Worm (Caenorhabditis elegans) whole organism, L2 larva: ENCODE measurements around the gene col-118.

ENCODE experiments used
- C34F6.9 ChIP-seq: fragments of 150-350 bp; optimal IDR thresholded peaks from 2 replicates; lab custom pipeline; 2014; ENCODE audit warnings: missing biosample characterization, missing genetic modification characterization
- F13H6.1 ChIP-seq: sonication (generic microtip); optimal IDR thresholded peaks from 2 replicates; lab custom pipeline; 2016; ENCODE audit warnings: missing genetic modification characterization, missing compliant biosample characterization
- Y55F3AM.14 ChIP-seq: fragments of 200-800 bp; sonication (Bioruptor generic); optimal IDR thresholded peaks from 2 replicates; lab custom pipeline; 2018; ENCODE audit warnings: mild to moderate bottlenecking, missing genetic modification characterization, missing compliant biosample characterization
- ZK546.5 ChIP-seq: sonication (generic microtip); optimal IDR thresholded peaks from 2 replicates; lab custom pipeline; 2017; ENCODE audit warnings: missing biosample characterization, missing genetic modification characterization
- ceh-16 ChIP-seq: fragments of 150-350 bp; optimal IDR thresholded peaks from 2 replicates; lab custom pipeline; 2014; ENCODE audit warnings: missing biosample characterization, missing genetic modification characterization
- ceh-82 ChIP-seq: fragments of 150-350 bp; optimal IDR thresholded peaks from 2 replicates; lab custom pipeline; 2014; ENCODE audit warnings: missing biosample characterization, missing genetic modification characterization
- crh-2 ChIP-seq: sonication (generic microtip); optimal IDR thresholded peaks from 2 replicates; lab custom pipeline; 2017; ENCODE audit warnings: missing biosample characterization, missing genetic modification characterization
- dmd-4 ChIP-seq: sonication (generic microtip); optimal IDR thresholded peaks from 2 replicates; lab custom pipeline; 2017; ENCODE audit warnings: missing biosample characterization, missing genetic modification characterization
- egl-27 ChIP-seq: sonication (generic microtip); optimal IDR thresholded peaks from 3 replicates; lab custom pipeline; 2017; ENCODE audit warnings: missing biosample characterization, missing genetic modification reagents, missing genetic modification characterization
- elt-1 ChIP-seq: fragments of 150-350 bp; optimal IDR thresholded peaks from 2 replicates; lab custom pipeline; 2014; ENCODE audit warnings: missing biosample characterization, missing genetic modification characterization
- fos-1 ChIP-seq: fragments of 150-350 bp; optimal IDR thresholded peaks from 2 replicates; lab custom pipeline; 2014; ENCODE audit warnings: missing biosample characterization, missing genetic modification characterization
- gmeb-1 ChIP-seq: fragments of 150-350 bp; optimal IDR thresholded peaks from 2 replicates; lab custom pipeline; 2014; ENCODE audit warnings: missing biosample characterization, missing genetic modification characterization
- lin-13 ChIP-seq: fragments of 150-350 bp; optimal IDR thresholded peaks from 2 replicates; lab custom pipeline; 2014; ENCODE audit warnings: missing biosample characterization, missing genetic modification reagents, missing genetic modification characterization
- lin-39 ChIP-seq: fragments of 150-350 bp; optimal IDR thresholded peaks from 2 replicates; lab custom pipeline; 2014; ENCODE audit warnings: missing biosample characterization, missing genetic modification reagents, missing genetic modification characterization
- lsy-2 ChIP-seq, 2 experiments: fragments of 150-350 bp in 1 of 2; sonication (generic microtip) in 1 of 2; optimal IDR thresholded peaks; 2 replicates each; lab custom pipeline; 2014 to 2017; ENCODE audit warnings: missing biosample characterization in 2 of 2, missing genetic modification characterization in 2 of 2
- mbf-1 ChIP-seq: sonication (generic microtip); optimal IDR thresholded peaks from 2 replicates; lab custom pipeline; 2017; ENCODE audit warnings: missing biosample characterization, missing genetic modification characterization
- mdl-1 ChIP-seq, 2 experiments: fragments of 150-350 bp in 1 of 2; sonication (generic microtip) in 1 of 2; optimal IDR thresholded peaks; 2 replicates each; lab custom pipeline; 2017; ENCODE audit warnings: missing biosample characterization in 2 of 2, missing genetic modification characterization in 2 of 2
- nhr-10 ChIP-seq: sonication (generic microtip); optimal IDR thresholded peaks from 2 replicates; lab custom pipeline; 2017; ENCODE audit warnings: missing biosample characterization, missing genetic modification characterization
- nhr-12 ChIP-seq: fragments of 150-350 bp; optimal IDR thresholded peaks from 2 replicates; lab custom pipeline; 2014; ENCODE audit warnings: missing biosample characterization, missing genetic modification characterization
- nhr-129 ChIP-seq: fragments of 150-350 bp; optimal IDR thresholded peaks from 2 replicates; lab custom pipeline; 2014; ENCODE audit warnings: missing biosample characterization, missing genetic modification characterization
- nhr-21 ChIP-seq: fragments of 150-350 bp; optimal IDR thresholded peaks from 2 replicates; lab custom pipeline; 2014; ENCODE audit warnings: missing biosample characterization, missing genetic modification characterization
- nhr-23 ChIP-seq: fragments of 150-350 bp; optimal IDR thresholded peaks from 2 replicates; lab custom pipeline; 2014; ENCODE audit warnings: missing biosample characterization, missing genetic modification reagents, missing genetic modification characterization
- nhr-25 ChIP-seq: fragments of 150-350 bp; sonication (generic microtip); optimal IDR thresholded peaks from 3 replicates; lab custom pipeline; 2014; ENCODE audit warnings: missing biosample characterization, missing genetic modification characterization
- nhr-6 ChIP-seq: fragments of 150-350 bp; optimal IDR thresholded peaks from 2 replicates; lab custom pipeline; 2014; ENCODE audit warnings: missing biosample characterization, missing genetic modification characterization
- nhr-77 ChIP-seq: fragments of 150-350 bp; optimal IDR thresholded peaks from 2 replicates; lab custom pipeline; 2014; ENCODE audit warnings: missing biosample characterization, missing genetic modification characterization
- peb-1 ChIP-seq: fragments of 150-350 bp; optimal IDR thresholded peaks from 2 replicates; lab custom pipeline; 2014; ENCODE audit warnings: missing biosample characterization, missing genetic modification characterization
- sem-4 ChIP-seq: fragments of 150-350 bp; optimal IDR thresholded peaks from 2 replicates; lab custom pipeline; 2014; ENCODE audit warnings: missing biosample characterization, missing genetic modification reagents, missing genetic modification characterization
- sma-3 ChIP-seq: sonication (generic microtip); optimal IDR thresholded peaks from 2 replicates; lab custom pipeline; 2016; ENCODE audit warnings: missing genetic modification reagents, missing genetic modification characterization, missing compliant biosample characterization
- sma-9 ChIP-seq, 2 experiments: fragments of 150-350 bp in 1 of 2; sonication (generic microtip) in 1 of 2; optimal IDR thresholded peaks; 2 replicates each; lab custom pipeline; 2014 to 2016; ENCODE audit warnings: missing genetic modification characterization in 2 of 2, mild to moderate bottlenecking in 1 of 2, missing biosample characterization in 1 of 2, missing compliant biosample characterization in 1 of 2, missing genetic modification reagents in 1 of 2, moderate library complexity in 1 of 2
- snpc-4 ChIP-seq: fragments of 150-350 bp; optimal IDR thresholded peaks from 2 replicates; lab custom pipeline; 2014; ENCODE audit warnings: missing biosample characterization, missing genetic modification characterization
- unc-55 ChIP-seq: fragments of 150-350 bp; sonication (generic microtip); optimal IDR thresholded peaks from 3 replicates; lab custom pipeline; 2014; ENCODE audit warnings: missing biosample characterization, missing genetic modification reagents, missing genetic modification characterization
- ztf-4 ChIP-seq: fragments of 150-350 bp; optimal IDR thresholded peaks from 2 replicates; lab custom pipeline; 2014; ENCODE audit warnings: missing biosample characterization, missing genetic modification characterization

The col-118 gene

DNA sequence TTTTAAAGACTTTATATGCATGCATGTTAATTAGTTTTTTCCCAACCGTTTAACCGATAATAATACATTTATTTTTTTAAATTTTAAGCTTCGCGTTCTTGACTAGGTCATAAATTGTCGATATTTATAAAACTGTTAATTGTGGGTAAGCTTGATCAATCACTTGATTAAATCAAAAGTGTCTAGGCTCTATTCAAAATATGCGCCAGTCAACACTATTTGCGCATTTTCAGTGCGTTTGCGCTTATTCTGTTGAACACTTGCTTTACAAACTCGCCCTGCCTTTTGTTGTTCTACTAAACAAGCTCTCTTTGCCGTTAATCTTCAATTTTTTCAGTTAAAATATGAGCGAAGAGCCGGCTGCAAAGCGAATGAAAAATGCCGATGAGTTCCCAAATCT, 43.1 kb downstream of the col-118 start, which contains the start of gene spr-2 (continued):
- no peak for TF ChIP-seq peb-1 (tag; lab: Kevin White, UChicago)
- TF ChIP-seq ZK546.5, result no peak
- TF ChIP-seq elt-1 (tag; lab: Kevin White, UChicago), result no peak
- TF ChIP-seq sem-4 (tag; lab: Kevin White, UChicago), result peak; percentile 56
- TF ChIP-seq mbf-1 (tag; lab: Kevin White, UChicago), result no peak
- TF ChIP-seq F13H6.1 (tag; lab: Kevin White, UChicago), result peak; percentile 67
- no peak for TF ChIP-seq nhr-77 (tag; lab: Kevin White, UChicago)
- TF ChIP-seq gmeb-1, result peak; percentile 89
- TF ChIP-seq lin-39 (tag; lab: Kevin White, UChicago), result no peak
- peak; percentile 90 for TF ChIP-seq unc-55 (GFP tag; lab: Kevin White, UChicago)

- TF ChIP-seq lin-13 (GFP tag; lab: Kevin White, UChicago), result no peak
- TF ChIP-seq lsy-2 (tag; optimal IDR thresholded peaks at IDR 0.05; lab: Kevin White, UChicago), result no peak
- no peak for TF ChIP-seq ztf-4 (tag; lab: Kevin White, UChicago)
- TF ChIP-seq ZK546.5, result no peak
- TF ChIP-seq ceh-82 (tag; lab: Kevin White, UChicago), result no peak
- TF ChIP-seq, all 48 proteins: peak for 0
These were observed 44.5 kb downstream of the col-118 start, which contains the start of gene C27B7.2 for ce11 chrIV:8892558-8892957. C27B7.2 (plus strand) TSS chrIV:8892858.

- no peak for TF ChIP-seq mdl-1 (tag; optimal IDR thresholded peaks at IDR 0.05; lab: Kevin White, UChicago)
- TF ChIP-seq dmd-4 (tag; lab: Kevin White, UChicago), result no peak
- peak; percentile 61 for TF ChIP-seq nhr-25 (tag; lab: Kevin White, UChicago)
- peak; percentile 96 for TF ChIP-seq C34F6.9 (tag; lab: Kevin White, UChicago)
- peak; percentile 64 for TF ChIP-seq nhr-129 (tag; lab: Kevin White, UChicago)
- TF ChIP-seq F13H6.1 (tag; lab: Kevin White, UChicago), result peak; percentile 29
- TF ChIP-seq gmeb-1, result peak; percentile 46
- peak; percentile 52 for TF ChIP-seq snpc-4 (tag; lab: Kevin White, UChicago)
- TF ChIP-seq nhr-21, result no peak
- TF ChIP-seq ZK546.5, result no peak
- TF ChIP-seq Y55F3AM.14 (GFP tag; lab: Kevin White, UChicago), result no peak
- TF ChIP-seq nhr-10 (tag; lab: Kevin White, UChicago), result peak; percentile 39
- TF ChIP-seq lsy-2 (tag; optimal IDR thresholded peaks at IDR 0.05; lab: Kevin White, UChicago), result peak; percentile 30 to 72
- TF ChIP-seq unc-55 (GFP tag; lab: Kevin White, UChicago), result peak; percentile 86
- TF ChIP-seq ceh-16 (tag; lab: Kevin White, UChicago), result no peak
- TF ChIP-seq nhr-6 (tag; lab: Kevin White, UChicago), result no peak
- no peak for TF ChIP-seq nhr-12
- peak; percentile 36 for TF ChIP-seq sma-3 (GFP tag; lab: Kevin White, UChicago)
- no peak for TF ChIP-seq egl-27 (tag; lab: Kevin White, UChicago)
- no peak for TF ChIP-seq nhr-23 (tag; lab: Kevin White, UChicago)
- TF ChIP-seq crh-2 (tag; lab: Kevin White, UChicago), result peak; percentile 80
- peak; percentile 63 for TF ChIP-seq fos-1
- TF ChIP-seq sma-9 (GFP tag; optimal IDR thresholded peaks at IDR 0.05; lab: Kevin White, UChicago), result no peak
- TF ChIP-seq sma-9 (tag; optimal IDR thresholded peaks at IDR 0.05; lab: Kevin White, UChicago), result no peak
- peak; percentile 37 for TF ChIP-seq lin-13 (GFP tag; lab: Kevin White, UChicago)
These were observed 45.7 kb downstream of the col-118 start, which contains the start of gene rad-54.L2 for ce11 chrIV:8893746-8894145. rad-54.L2 (plus strand) TSS chrIV:8894077.
